Worm (Caenorhabditis elegans) whole organism, L1 larva: ENCODE data around the gene rpl-32.

Experiments used
- C04F5.9 ChIP-seq: sonication (generic microtip); optimal IDR thresholded peaks from 2 replicates; lab custom pipeline; 2016; ENCODE audit warnings: missing genetic modification characterization, missing compliant biosample characterization
- C34B4.2 ChIP-seq: sonication (generic microtip); optimal IDR thresholded peaks from 2 replicates; lab custom pipeline; 2017; ENCODE audit warnings: mild to moderate bottlenecking, missing genetic modification characterization, missing compliant biosample characterization
- Y116A8C.19 ChIP-seq: sonication (generic microtip); optimal IDR thresholded peaks from 2 replicates; lab custom pipeline; 2016; ENCODE audit warnings: missing compliant biosample characterization, missing genetic modification characterization, borderline replicate concordance
- alr-1 ChIP-seq: fragments of 200-800 bp; sonication (Bioruptor generic); optimal IDR thresholded peaks from 2 replicates; lab custom pipeline; 2018; ENCODE audit warnings: borderline replicate concordance, mild to moderate bottlenecking, missing genetic modification characterization, missing compliant biosample characterization
- aly-2 ChIP-seq: fragments of 150-350 bp; optimal IDR thresholded peaks from 2 replicates; lab custom pipeline; 2014; ENCODE audit warnings: missing biosample characterization, missing genetic modification characterization
- ama-1 ChIP-seq: fragments of 150-350 bp; optimal IDR thresholded peaks from 2 replicates; lab custom pipeline; 2014
- blmp-1 ChIP-seq: fragments of 150-350 bp; optimal IDR thresholded peaks from 2 replicates; lab custom pipeline; 2014; ENCODE audit warnings: missing biosample characterization, missing genetic modification characterization
- ceh-82 ChIP-seq, 3 experiments: fragments of 150-350 bp in 1 of 3; sonication (generic microtip) in 2 of 3; optimal IDR thresholded peaks; 2 replicates each; lab custom pipeline; 2014 to 2017; ENCODE audit warnings: missing biosample characterization in 3 of 3, missing genetic modification characterization in 3 of 3
- ceh-90 ChIP-seq: sonication (generic microtip); optimal IDR thresholded peaks from 2 replicates; lab custom pipeline; 2016; ENCODE audit warnings: missing genetic modification characterization, missing compliant biosample characterization
- ces-1 ChIP-seq: fragments of 150-350 bp; optimal IDR thresholded peaks from 2 replicates; lab custom pipeline; 2014; ENCODE audit warnings: missing biosample characterization, missing genetic modification reagents, missing genetic modification characterization
- dpl-1 ChIP-seq, 3 experiments: fragments of 150-350 bp in 2 of 3; sonication (generic microtip) in 1 of 3; optimal IDR thresholded peaks; 2 replicates each; lab custom pipeline; 2014 to 2017; ENCODE audit warnings: missing biosample characterization in 3 of 3, missing genetic modification characterization in 3 of 3, missing genetic modification reagents in 3 of 3
- efl-1 ChIP-seq, 4 experiments: fragments of 150-350 bp; optimal IDR thresholded peaks in 3 of 4; peaks in 1 of 4; 1 replicate in 1 of 4; 2 replicates in 3 of 4; lab custom pipeline; 2014; ENCODE audit warnings: missing biosample characterization in 2 of 4, missing genetic modification characterization in 2 of 4, missing genetic modification reagents in 2 of 4
- efl-3 ChIP-seq: fragments of 200-800 bp; sonication (Bioruptor generic); optimal IDR thresholded peaks from 2 replicates; lab custom pipeline; 2018; ENCODE audit warnings: mild to moderate bottlenecking, missing genetic modification characterization, missing compliant biosample characterization
- egl-13 ChIP-seq: sonication (generic microtip); optimal IDR thresholded peaks from 2 replicates; lab custom pipeline; 2016; ENCODE audit warnings: missing genotype, missing genetic modification reagents, missing genetic modification characterization, missing compliant biosample characterization
- ets-5 ChIP-seq: fragments of 200-800 bp; sonication (Bioruptor generic); IDR thresholded peaks from 2 replicates; pipeline ENCODE4 v1.3.6; 2022; ENCODE audit warnings: missing genetic modification characterization, missing compliant biosample characterization
- fkh-10 ChIP-seq: sonication (generic microtip); optimal IDR thresholded peaks from 2 replicates; lab custom pipeline; 2017; ENCODE audit warnings: missing biosample characterization, missing genetic modification reagents, missing genetic modification characterization
- fkh-4 ChIP-seq: sonication (generic microtip); optimal IDR thresholded peaks from 2 replicates; lab custom pipeline; 2016; ENCODE audit warnings: missing compliant biosample characterization, missing genetic modification characterization, borderline replicate concordance
- fkh-8 ChIP-seq: sonication (generic microtip); optimal IDR thresholded peaks from 2 replicates; lab custom pipeline; 2016; ENCODE audit warnings: mild to moderate bottlenecking, missing genetic modification characterization, missing compliant biosample characterization
- fos-1 ChIP-seq: fragments of 150-350 bp; optimal IDR thresholded peaks from 2 replicates; lab custom pipeline; 2014; ENCODE audit warnings: missing biosample characterization, missing genetic modification characterization
- hlh-4 ChIP-seq: sonication (generic microtip); optimal IDR thresholded peaks from 2 replicates; lab custom pipeline; 2016; ENCODE audit warnings: mild to moderate bottlenecking, missing genetic modification characterization, missing compliant biosample characterization
- isw-1 ChIP-seq: fragments of 200-800 bp; sonication (Bioruptor generic); IDR thresholded peaks from 2 replicates; pipeline ENCODE4 v1.3.6; 2022; ENCODE audit warnings: missing genetic modification characterization, missing compliant biosample characterization
- jun-1 ChIP-seq: fragments of 150-350 bp; optimal IDR thresholded peaks from 2 replicates; lab custom pipeline; 2014; ENCODE audit warnings: missing biosample characterization, missing genetic modification reagents, missing genetic modification characterization
- lin-13 ChIP-seq: fragments of 150-350 bp; optimal IDR thresholded peaks from 2 replicates; lab custom pipeline; 2014; ENCODE audit warnings: missing biosample characterization, missing genetic modification reagents, missing genetic modification characterization
- lin-14 ChIP-seq: fragments of 200-800 bp; sonication (Bioruptor generic); optimal IDR thresholded peaks from 2 replicates; lab custom pipeline; 2018; ENCODE audit warnings: mild to moderate bottlenecking, missing genetic modification characterization, moderate library complexity, missing compliant biosample characterization
- lin-15B ChIP-seq: fragments of 150-350 bp; sonication (generic microtip); optimal IDR thresholded peaks from 3 replicates; lab custom pipeline; 2014; ENCODE audit warnings: missing biosample characterization, missing genetic modification characterization
- lir-3 ChIP-seq: sonication (generic microtip); optimal IDR thresholded peaks from 2 replicates; lab custom pipeline; 2016; ENCODE audit warnings: mild to moderate bottlenecking, missing genetic modification characterization, moderate library complexity, missing compliant biosample characterization; ENCODE audit not compliant: poor library complexity
- mef-2 ChIP-seq: fragments of 150-350 bp; optimal IDR thresholded peaks from 2 replicates; lab custom pipeline; 2014; ENCODE audit warnings: missing biosample characterization, missing genetic modification characterization
- mep-1 ChIP-seq: fragments of 150-350 bp; optimal IDR thresholded peaks from 2 replicates; lab custom pipeline; 2014; ENCODE audit warnings: missing biosample characterization, missing genetic modification characterization
- nhr-11 ChIP-seq: fragments of 150-350 bp; optimal IDR thresholded peaks from 2 replicates; lab custom pipeline; 2014; ENCODE audit warnings: missing biosample characterization, missing genetic modification characterization
- nhr-12 ChIP-seq: sonication (generic microtip); optimal IDR thresholded peaks from 2 replicates; lab custom pipeline; 2017; ENCODE audit warnings: missing biosample characterization, missing genetic modification characterization
- nhr-19 ChIP-seq: fragments of 200-800 bp; sonication (Bioruptor generic); conservative IDR thresholded peaks from 2 replicates; pipeline ENCODE4 v1.3.6; 2022; ENCODE audit warnings: missing genetic modification characterization, missing compliant biosample characterization
- nhr-20 ChIP-seq: sonication (generic microtip); optimal IDR thresholded peaks from 2 replicates; lab custom pipeline; 2016; ENCODE audit warnings: mild to moderate bottlenecking, missing genetic modification characterization, missing compliant biosample characterization
- nhr-237 ChIP-seq: fragments of 150-350 bp; optimal IDR thresholded peaks from 2 replicates; lab custom pipeline; 2014; ENCODE audit warnings: missing biosample characterization, missing genetic modification characterization
- nhr-28 ChIP-seq: fragments of 150-350 bp; optimal IDR thresholded peaks from 2 replicates; lab custom pipeline; 2014; ENCODE audit warnings: missing biosample characterization, missing genetic modification characterization
- nhr-76 ChIP-seq: sonication (generic microtip); optimal IDR thresholded peaks from 2 replicates; lab custom pipeline; 2017; ENCODE audit warnings: missing biosample characterization, missing genetic modification characterization
- nhr-77 ChIP-seq: fragments of 150-350 bp; optimal IDR thresholded peaks from 2 replicates; lab custom pipeline; 2014; ENCODE audit warnings: missing biosample characterization, missing genetic modification characterization
- nhr-84 ChIP-seq: sonication (generic microtip); optimal IDR thresholded peaks from 2 replicates; lab custom pipeline; 2017; ENCODE audit warnings: missing biosample characterization, missing genetic modification characterization
- nhr-85 ChIP-seq: sonication (generic microtip); peaks from one replicate; lab custom pipeline; 2016; ENCODE audit warnings: missing genetic modification characterization, inconsistent platforms, missing compliant biosample characterization
- rnt-1 ChIP-seq: sonication (generic microtip); optimal IDR thresholded peaks from 2 replicates; lab custom pipeline; 2016; ENCODE audit warnings: mild to moderate bottlenecking, missing genetic modification characterization, moderate library complexity, missing compliant biosample characterization
- snpc-4 ChIP-seq: fragments of 150-350 bp; optimal IDR thresholded peaks from 2 replicates; lab custom pipeline; 2014; ENCODE audit warnings: missing biosample characterization, missing genetic modification characterization
- sup-37 ChIP-seq: fragments of 200-800 bp; sonication (Bioruptor generic); optimal IDR thresholded peaks from 2 replicates; lab custom pipeline; 2018; ENCODE audit warnings: mild to moderate bottlenecking, missing genetic modification characterization, missing compliant biosample characterization
- swsn-7 ChIP-seq: sonication (generic microtip); optimal IDR thresholded peaks from 2 replicates; lab custom pipeline; 2016; ENCODE audit warnings: missing genetic modification characterization, missing compliant biosample characterization
- tbx-2 ChIP-seq: sonication (generic microtip); optimal IDR thresholded peaks from 2 replicates; lab custom pipeline; 2016; ENCODE audit warnings: missing genetic modification characterization, missing compliant biosample characterization
- unc-130 ChIP-seq: fragments of 150-350 bp; optimal IDR thresholded peaks from 2 replicates; lab custom pipeline; 2017; ENCODE audit warnings: missing biosample characterization, missing genetic modification characterization, inconsistent platforms
- unc-30 ChIP-seq: sonication (generic microtip); optimal IDR thresholded peaks from 2 replicates; lab custom pipeline; 2017; ENCODE audit warnings: missing biosample characterization, missing genetic modification characterization
- unc-62 ChIP-seq: fragments of 150-350 bp; optimal IDR thresholded peaks from 2 replicates; lab custom pipeline; 2014; ENCODE audit warnings: missing biosample characterization, missing genetic modification reagents, missing genetic modification characterization
- unc-98 ChIP-seq: fragments of 200-800 bp; sonication (Bioruptor generic); IDR thresholded peaks from 2 replicates; pipeline ENCODE4 v1.3.6; 2022; ENCODE audit warnings: missing genetic modification characterization, missing compliant biosample characterization
- xbp-1 ChIP-seq: sonication (generic microtip); optimal IDR thresholded peaks from 2 replicates; lab custom pipeline; 2016; ENCODE audit warnings: missing genetic modification characterization, missing compliant biosample characterization
- zag-1 ChIP-seq: fragments of 150-350 bp; optimal IDR thresholded peaks from 2 replicates; lab custom pipeline; 2014; ENCODE audit warnings: missing biosample characterization, missing genetic modification characterization
- zip-4 ChIP-seq: fragments of 200-800 bp; sonication (Bioruptor generic); optimal IDR thresholded peaks from 2 replicates; lab custom pipeline; 2018; ENCODE audit warnings: mild to moderate bottlenecking, missing genetic modification characterization, moderate library complexity, missing compliant biosample characterization
- ztf-11 ChIP-seq, 2 experiments: sonication (generic microtip); optimal IDR thresholded peaks; 2 replicates each; lab custom pipeline; 2016 to 2017; ENCODE audit warnings: missing genetic modification characterization in 2 of 2, missing biosample characterization in 1 of 2, missing compliant biosample characterization in 1 of 2
- ztf-4 ChIP-seq: fragments of 150-350 bp; optimal IDR thresholded peaks from 2 replicates; lab custom pipeline; 2014; ENCODE audit warnings: missing biosample characterization, missing genetic modification characterization

The rpl-32 gene

ce11 chrII:9009976-9010702 lies 46.7 kb downstream of the rpl-32 start (continued):
- no peak for TF ChIP-seq nhr-19 (GFP tag; lab: Robert Waterston, UW)
- TF ChIP-seq aly-2 (tag; lab: Kevin White, UChicago), result no peak
- no peak for TF ChIP-seq C34B4.2 (tag; lab: Kevin White, UChicago)
- TF ChIP-seq ceh-82 (tag; optimal IDR thresholded peaks at IDR 0.05; lab: Kevin White, UChicago), result no peak
- TF ChIP-seq nhr-237 (tag; lab: Kevin White, UChicago), result no peak
- no peak for TF ChIP-seq snpc-4
- TF ChIP-seq swsn-7 (tag; lab: Kevin White, UChicago), result no peak
- TF ChIP-seq zip-4, result no peak
- no peak for TF ChIP-seq ets-5
- no peak for TF ChIP-seq unc-130 (tag; lab: Kevin White, UChicago)
- TF ChIP-seq lin-13 (GFP tag; lab: Kevin White, UChicago), result no peak
- no peak for TF ChIP-seq nhr-28 (tag; lab: Kevin White, UChicago)
- TF ChIP-seq C04F5.9 (tag; lab: Kevin White, UChicago), result no peak
- TF ChIP-seq unc-30 (tag; lab: Kevin White, UChicago), result no peak
- TF ChIP-seq ztf-11 (tag; optimal IDR thresholded peaks at IDR 0.05; lab: Kevin White, UChicago), result no peak
- no peak for TF ChIP-seq efl-3 (GFP tag; lab: Kevin White, UChicago)
- TF ChIP-seq fkh-4 (tag; lab: Kevin White, UChicago), result no peak
- no peak for TF ChIP-seq lin-15B (tag; lab: Kevin White, UChicago)
- TF ChIP-seq blmp-1 (tag; lab: Kevin White, UChicago), result no peak
- TF ChIP-seq egl-13 (tag; lab: Kevin White, UChicago), result no peak
- no peak for TF ChIP-seq hlh-4 (tag; lab: Kevin White, UChicago)
- TF ChIP-seq fkh-10, result no peak
- no peak for TF ChIP-seq zag-1 (tag; lab: Kevin White, UChicago)
- TF ChIP-seq fos-1 (tag; lab: Kevin White, UChicago), result no peak
- TF ChIP-seq mef-2, result no peak
- no peak for TF ChIP-seq nhr-11
- TF ChIP-seq fkh-8, result peak; percentile 82
- TF ChIP-seq ces-1 (GFP tag; lab: Kevin White, UChicago), result no peak
- TF ChIP-seq efl-1 (optimal IDR thresholded peaks at IDR 0.05; lab: Kevin White, UChicago), result no peak
- peak in 1 of 2 experiments; percentile 59 for TF ChIP-seq efl-1 (GFP tag; optimal IDR thresholded peaks at IDR 0.05 in 1 of 2; lab: Kevin White, UChicago)
- no peak for TF ChIP-seq nhr-76
- no peak for TF ChIP-seq dpl-1 (GFP tag; optimal IDR thresholded peaks at IDR 0.05; lab: Kevin White, UChicago)
- no peak for TF ChIP-seq lin-14 (GFP tag; lab: Kevin White, UChicago)
- no peak for TF ChIP-seq jun-1 (tag; lab: Kevin White, UChicago)
- TF ChIP-seq alr-1, result no peak
- no peak for TF ChIP-seq ceh-90 (tag; lab: Kevin White, UChicago)
- TF ChIP-seq nhr-20 (tag; lab: Kevin White, UChicago), result no peak
- TF ChIP-seq tbx-2 (tag; lab: Kevin White, UChicago), result no peak
- no peak for TF ChIP-seq ama-1 (lab: Kevin White, UChicago)
- TF ChIP-seq mep-1 (tag; lab: Kevin White, UChicago), result no peak
- TF ChIP-seq unc-62 (GFP tag; lab: Kevin White, UChicago), result no peak
- no peak for TF ChIP-seq ztf-4 (tag; lab: Kevin White, UChicago)
- TF ChIP-seq nhr-12, result no peak
- TF ChIP-seq isw-1 (GFP tag; lab: Robert Waterston, UW), result no peak
- TF ChIP-seq nhr-77 (tag; lab: Kevin White, UChicago), result no peak
- no peak for TF ChIP-seq Y116A8C.19 (tag; lab: Kevin White, UChicago)
- TF ChIP-seq xbp-1, result no peak
- TF ChIP-seq sup-37 (GFP tag; lab: Kevin White, UChicago), result no peak
- TF ChIP-seq rnt-1 (tag; lab: Kevin White, UChicago), result no peak
- no peak for TF ChIP-seq unc-98
- TF ChIP-seq lir-3, result no peak
- TF ChIP-seq nhr-85 (tag; lab: Kevin White, UChicago), result no peak
- TF ChIP-seq nhr-84 (tag; lab: Kevin White, UChicago), result no peak
